Fruit fly (Drosophila melanogaster): ENCODE data around the gene CG4230.

DNA sequence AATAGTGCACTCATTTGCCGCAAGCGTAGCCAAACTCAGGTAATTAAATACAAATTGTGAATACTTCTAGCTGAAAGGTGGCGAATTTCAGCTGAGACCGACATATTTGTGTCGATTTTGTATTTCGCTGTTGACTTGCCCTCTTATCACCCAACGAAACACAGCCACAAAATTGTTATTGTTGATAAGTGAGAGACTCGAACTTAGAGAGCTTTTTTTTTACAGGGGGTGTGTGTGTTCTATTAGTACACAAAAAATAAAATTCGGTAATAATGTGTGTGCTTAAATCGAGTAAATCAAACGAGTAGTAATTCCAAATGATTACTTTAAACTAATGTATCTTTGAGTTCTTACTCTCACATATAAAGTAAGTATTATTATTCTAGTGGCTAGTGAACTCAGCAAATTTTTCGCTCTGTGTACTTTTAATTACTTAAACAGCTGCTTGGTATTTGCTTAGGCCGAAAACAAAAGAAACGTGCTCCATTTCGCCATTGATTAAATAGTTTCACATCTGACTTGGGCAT is 35.0 kb upstream of the CG4230 start:
- TF ChIP-seq CG4318 (GFP tag; optimal IDR thresholded peaks at IDR 0.05) (no peak), CG31627 (GFP tag; optimal IDR thresholded peaks at IDR 0.05) (peak; percentile 41)
